Fruit fly (Drosophila melanogaster): ENCODE data around the gene CG7778.

The CG7778 gene

DNA sequence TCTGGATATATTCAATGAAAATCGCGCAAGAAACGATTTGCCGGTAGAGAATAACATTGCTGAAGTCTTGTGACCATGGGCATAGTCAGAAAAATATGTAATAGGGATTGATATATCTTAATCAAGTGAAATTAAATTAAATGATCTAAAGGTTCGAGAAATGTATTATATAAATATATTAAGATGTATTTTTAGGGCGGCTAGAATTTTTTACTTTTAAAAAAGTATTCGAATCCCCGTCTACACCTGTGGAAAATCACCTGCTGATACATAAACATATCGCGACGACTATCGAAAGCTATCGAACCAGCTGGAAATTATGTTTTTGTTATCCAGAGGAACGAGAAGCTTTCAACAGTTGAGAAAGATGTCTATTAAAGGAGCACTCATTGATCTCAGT, 30.3 kb downstream of the CG7778 start, which contains the start of the genes CG13390 and CG17294 (continued):
- TF ChIP-seq Lhr (GFP tag; optimal IDR thresholded peaks at IDR 0.05), result peak; percentile 97
- TF ChIP-seq nerfin-2 (GFP tag; IDR thresholded peaks at IDR 0.05; ENCODE audit: partially characterized antibody), result peak; percentile 75; the same call in 1 of the 2 replicates
- peak; percentile 82 for TF ChIP-seq ftz-f1 (GFP tag; optimal IDR thresholded peaks at IDR 0.05)
- TF ChIP-seq gsb (GFP tag; IDR thresholded peaks at IDR 0.05), result peak; percentile 99
- TF ChIP-seq grn (GFP tag; optimal IDR thresholded peaks at IDR 0.05), result peak; percentile 92
- TF ChIP-seq CG10979 (tag; optimal IDR thresholded peaks at IDR 0.05), result peak; percentile 99
- peak; percentile 82 for TF ChIP-seq Elba2 (GFP tag; optimal IDR thresholded peaks at IDR 0.05)
- TF ChIP-seq CG11085 (GFP tag; IDR thresholded peaks at IDR 0.05), result peak; percentile 100
- TF ChIP-seq sens (GFP tag), result peak; percentile 99
- peak; percentile 100 for TF ChIP-seq PHDP (tag; optimal IDR thresholded peaks at IDR 0.05)
- peak; percentile 95 for TF ChIP-seq Dip3 (GFP tag; optimal IDR thresholded peaks at IDR 0.05)
- peak; percentile 92 for TF ChIP-seq Atf3 (GFP tag; optimal IDR thresholded peaks at IDR 0.05)
- peak; percentile 98 for TF ChIP-seq CG14710 (tag; optimal IDR thresholded peaks at IDR 0.05)
- peak; percentile 90 for TF ChIP-seq CG15073 (GFP tag; optimal IDR thresholded peaks at IDR 0.05)
- peak; percentile 99 for TF ChIP-seq CG32767 (GFP tag; IDR thresholded peaks at IDR 0.05)
- peak; percentile 99 for TF ChIP-seq caup (GFP tag; optimal IDR thresholded peaks at IDR 0.05; ENCODE audit: severe bottlenecking)
- TF ChIP-seq yki (optimal IDR thresholded peaks at IDR 0.05), result no peak
- TF ChIP-seq CG1603 (tag; optimal IDR thresholded peaks at IDR 0.05), result peak; percentile 96
- peak; percentile 89 for TF ChIP-seq tx (GFP tag; optimal IDR thresholded peaks at IDR 0.05)
- TF ChIP-seq fru (optimal IDR thresholded peaks at IDR 0.05), result no peak
- peak; percentile 93 for TF ChIP-seq CG17802 (tag; optimal IDR thresholded peaks at IDR 0.05)
- TF ChIP-seq gsb-n (tag; optimal IDR thresholded peaks at IDR 0.05), result peak; percentile 99
- TF ChIP-seq odd (GFP tag; optimal IDR thresholded peaks at IDR 0.05), result peak; percentile 99
- TF ChIP-seq Mrtf (GFP tag; IDR thresholded peaks at IDR 0.05), result peak; percentile 99
- no peak for TF ChIP-seq HLHmδ (GFP tag; optimal IDR thresholded peaks at IDR 0.05)
- peak; percentile 37; the same call in 1 of the 3 replicates for TF ChIP-seq hb (GFP tag; IDR thresholded peaks at IDR 0.05; ENCODE audit: partially characterized antibody)
- peak; percentile 71 for TF ChIP-seq Bgb (GFP tag; IDR thresholded peaks at IDR 0.05; ENCODE audit: partially characterized antibody)
- no peak for TF ChIP-seq Tbp (GFP tag; optimal IDR thresholded peaks at IDR 0.05)
- no peak for TF ChIP-seq lov (optimal IDR thresholded peaks at IDR 0.05)
- peak; percentile 99 for TF ChIP-seq lov (GFP tag; IDR thresholded peaks at IDR 0.05)
- TF ChIP-seq ind (GFP tag; optimal IDR thresholded peaks at IDR 0.05), result peak; percentile 99
- TF ChIP-seq CG8924 (tag; optimal IDR thresholded peaks at IDR 0.05), result peak; percentile 100
- TF ChIP-seq CG2875 (GFP tag; optimal IDR thresholded peaks at IDR 0.05), result peak; percentile 98
- TF ChIP-seq pho (GFP tag; optimal IDR thresholded peaks at IDR 0.05), result peak; percentile 95
- TF ChIP-seq CG13296 (GFP tag; optimal IDR thresholded peaks at IDR 0.05), result peak; percentile 100
- peak; percentile 99 for TF ChIP-seq Rx (GFP tag; IDR thresholded peaks at IDR 0.05)
- peak; percentile 93 for TF ChIP-seq pnt (GFP tag; optimal IDR thresholded peaks at IDR 0.05)
- TF ChIP-seq CG31365 (tag; optimal IDR thresholded peaks at IDR 0.05), result peak; percentile 94
- peak; percentile 99 for TF ChIP-seq gcm (GFP tag; optimal IDR thresholded peaks at IDR 0.05)
- peak; percentile 100 for TF ChIP-seq H15 (GFP tag; IDR thresholded peaks at IDR 0.05)
- TF ChIP-seq E2f2 (GFP tag; IDR thresholded peaks at IDR 0.05), result peak; percentile 92
- peak; percentile 99 for TF ChIP-seq ro (GFP tag; IDR thresholded peaks at IDR 0.05)
- TF ChIP-seq Atf6 (GFP tag; IDR thresholded peaks at IDR 0.05), result peak; percentile 100
- TF ChIP-seq CG15696 (tag; optimal IDR thresholded peaks at IDR 0.05), result peak; percentile 99
- peak; percentile 96 for TF ChIP-seq ssp (GFP tag; IDR thresholded peaks at IDR 0.05)
- TF ChIP-seq Hand (GFP tag; optimal IDR thresholded peaks at IDR 0.05), result peak; percentile 99
- TF ChIP-seq GATAe (GFP tag; conservative IDR thresholded peaks at IDR 0.05), result peak; percentile 99
- peak; percentile 99 for TF ChIP-seq Hr3 (GFP tag; optimal IDR thresholded peaks at IDR 0.05)
- peak; percentile 99 for TF ChIP-seq CG9215 (GFP tag; IDR thresholded peaks at IDR 0.05)
- TF ChIP-seq sens-2 (GFP tag; IDR thresholded peaks at IDR 0.05), result peak; percentile 99
- TF ChIP-seq CG3163 (GFP tag; optimal IDR thresholded peaks at IDR 0.05), result peak; percentile 71
- TF ChIP-seq Chrac-16 (GFP tag; optimal IDR thresholded peaks at IDR 0.05), result peak; percentile 99

All from whole organism, embryonic.